Comparison of ENCODE assay signal across 2 worm cellular contexts in genomic region chrIII:1136827-1137378, ce11.
TF ChIP-seq lines count a peak whose summit lies in the region.

No protein-coding gene starts in this region.

TF ChIP-seq in whole organism, L1 larva, 84 proteins besides CTCF, POLR2A, EP300 and RAD21 (continued from another document):
- TF ChIP-seq unc-30 (tag; optimal IDR thresholded peaks at IDR 0.05; lab: Kevin White, UChicago) = no peak
- no peak for TF ChIP-seq ztf-4 (tag; optimal IDR thresholded peaks at IDR 0.05; lab: Kevin White, UChicago)
- TF ChIP-seq elt-2 (tag; optimal IDR thresholded peaks at IDR 0.05; lab: Kevin White, UChicago) = no peak
- no peak for TF ChIP-seq sptf-1 (tag; optimal IDR thresholded peaks at IDR 0.05; lab: Kevin White, UChicago)
- TF ChIP-seq ceh-8 (GFP tag; optimal IDR thresholded peaks at IDR 0.05; lab: Kevin White, UChicago) = no peak
- TF ChIP-seq sox-4 (tag; optimal IDR thresholded peaks at IDR 0.05; lab: Kevin White, UChicago) = no peak
- TF ChIP-seq ceh-82 (tag; optimal IDR thresholded peaks at IDR 0.05; lab: Kevin White, UChicago) = peak in 1 of 3 experiments; percentile 43
- TF ChIP-seq mef-2 (tag; optimal IDR thresholded peaks at IDR 0.05; lab: Kevin White, UChicago) = no peak
- TF ChIP-seq nhr-19 (GFP tag; conservative IDR thresholded peaks at IDR 0.05; lab: Robert Waterston, UW) = no peak
- no peak for TF ChIP-seq F16B12.6 (tag; optimal IDR thresholded peaks at IDR 0.05; lab: Kevin White, UChicago)
- no peak for TF ChIP-seq fkh-4 (tag; optimal IDR thresholded peaks at IDR 0.05; lab: Kevin White, UChicago; ENCODE audit: borderline replicate concordance)
- no peak for TF ChIP-seq lin-13 (GFP tag; optimal IDR thresholded peaks at IDR 0.05; lab: Kevin White, UChicago)
- TF ChIP-seq nhr-20 (tag; optimal IDR thresholded peaks at IDR 0.05; lab: Kevin White, UChicago) = no peak
- no peak for TF ChIP-seq ztf-11 (tag; optimal IDR thresholded peaks at IDR 0.05; lab: Kevin White, UChicago)
- TF ChIP-seq elt-3 (tag; optimal IDR thresholded peaks at IDR 0.05; lab: Kevin White, UChicago) = no peak
- TF ChIP-seq pag-3 (tag; optimal IDR thresholded peaks at IDR 0.05; lab: Kevin White, UChicago; ENCODE audit: borderline replicate concordance, insufficient read depth) = no peak
- peak; percentile 5 for TF ChIP-seq nhr-71 (tag; optimal IDR thresholded peaks at IDR 0.05; lab: Kevin White, UChicago)
- no peak for TF ChIP-seq nhr-28 (tag; optimal IDR thresholded peaks at IDR 0.05; lab: Kevin White, UChicago)
- TF ChIP-seq nhr-77 (tag; optimal IDR thresholded peaks at IDR 0.05; lab: Kevin White, UChicago) = no peak
- TF ChIP-seq dpl-1 (GFP tag; optimal IDR thresholded peaks at IDR 0.05; lab: Kevin White, UChicago) = peak in 1 of 3 experiments; percentile 13
- no peak for TF ChIP-seq hpl-2 (GFP tag; optimal IDR thresholded peaks at IDR 0.05; lab: Kevin White, UChicago)
- no peak for TF ChIP-seq snpc-4 (tag; optimal IDR thresholded peaks at IDR 0.05; lab: Kevin White, UChicago)
- TF ChIP-seq aha-1 (tag; optimal IDR thresholded peaks at IDR 0.05; lab: Kevin White, UChicago) = no peak
- TF ChIP-seq tbx-2 (tag; optimal IDR thresholded peaks at IDR 0.05; lab: Kevin White, UChicago) = no peak
- TF ChIP-seq pqm-1 (tag; optimal IDR thresholded peaks at IDR 0.05; lab: Kevin White, UChicago) = no peak
- no peak for TF ChIP-seq ceh-63 (GFP tag; optimal IDR thresholded peaks at IDR 0.05; lab: Kevin White, UChicago)
- TF ChIP-seq lsy-2 (tag; optimal IDR thresholded peaks at IDR 0.05; lab: Kevin White, UChicago) = no peak
- no peak for TF ChIP-seq dsc-1 (tag; optimal IDR thresholded peaks at IDR 0.05; lab: Kevin White, UChicago)
- no peak for TF ChIP-seq C16A3.4 (tag; optimal IDR thresholded peaks at IDR 0.05; lab: Kevin White, UChicago)
- no peak for TF ChIP-seq nhr-85 (tag; lab: Kevin White, UChicago)
- TF ChIP-seq efl-1 (optimal IDR thresholded peaks at IDR 0.05; lab: Kevin White, UChicago) = peak in 1 of 2 experiments; percentile 9
- TF ChIP-seq efl-1 (GFP tag; optimal IDR thresholded peaks at IDR 0.05 in 1 of 2; lab: Kevin White, UChicago) = no peak
- no peak for TF ChIP-seq lin-15B (tag; optimal IDR thresholded peaks at IDR 0.05; lab: Kevin White, UChicago)
- TF ChIP-seq egl-13 (tag; optimal IDR thresholded peaks at IDR 0.05; lab: Kevin White, UChicago) = no peak
- TF ChIP-seq isw-1 (GFP tag; IDR thresholded peaks at IDR 0.05; lab: Robert Waterston, UW) = no peak
- no peak for TF ChIP-seq nhr-237 (tag; optimal IDR thresholded peaks at IDR 0.05; lab: Kevin White, UChicago)
- TF ChIP-seq efl-3 (GFP tag; optimal IDR thresholded peaks at IDR 0.05; lab: Kevin White, UChicago) = no peak
- TF ChIP-seq ama-1 (optimal IDR thresholded peaks at IDR 0.05; lab: Kevin White, UChicago) = no peak

TF ChIP-seq in whole organism, L4 larva, 104 proteins besides CTCF, POLR2A, EP300 and RAD21 (continued from another document):
- no peak for TF ChIP-seq ama-1 (optimal IDR thresholded peaks at IDR 0.05; lab: Kevin White, UChicago)
- peak; percentile 22 for TF ChIP-seq rbr-2 (tag; optimal IDR thresholded peaks at IDR 0.05; lab: Kevin White, UChicago)
- TF ChIP-seq hlh-11 (tag; optimal IDR thresholded peaks at IDR 0.05; lab: Kevin White, UChicago) = no peak
